Worm (Caenorhabditis elegans) whole organism, mixed stage, embryonic: ENCODE results near the gene slc-25A18.1.

Source experiments
- M03D4.4 ChIP-seq: sonication (generic microtip); optimal IDR thresholded peaks from 2 replicates; lab custom pipeline; 2017; ENCODE audit warnings: mild to moderate bottlenecking, missing genetic modification characterization, missing compliant biosample characterization
- bed-3 ChIP-seq: fragments of 200-800 bp; sonication (Bioruptor generic); optimal IDR thresholded peaks from 3 replicates; lab custom pipeline; 2018; ENCODE audit warnings: mild to moderate bottlenecking, missing genetic modification characterization, moderate library complexity, missing compliant biosample characterization
- blmp-1 ChIP-seq: fragments of 150-350 bp; optimal IDR thresholded peaks from 2 replicates; lab custom pipeline; 2014; ENCODE audit warnings: missing biosample characterization, missing genetic modification characterization
- ceh-39 ChIP-seq: fragments of 150-350 bp; optimal IDR thresholded peaks from 2 replicates; lab custom pipeline; 2014; ENCODE audit warnings: missing biosample characterization, missing genetic modification characterization
- ceh-43 ChIP-seq: fragments of 200-800 bp; sonication (Bioruptor generic); optimal IDR thresholded peaks from 2 replicates; lab custom pipeline; 2018; ENCODE audit warnings: mild to moderate bottlenecking, missing genetic modification characterization, moderate library complexity, missing compliant biosample characterization
- ceh-83 ChIP-seq: fragments of 200-800 bp; sonication (Bioruptor generic); optimal IDR thresholded peaks from 2 replicates; lab custom pipeline; 2018; ENCODE audit warnings: mild to moderate bottlenecking, missing genetic modification characterization, missing compliant biosample characterization
- ces-1 ChIP-seq: fragments of 150-350 bp; optimal IDR thresholded peaks from 2 replicates; lab custom pipeline; 2014; ENCODE audit warnings: missing biosample characterization, missing genetic modification reagents, missing genetic modification characterization
- cnd-1 ChIP-seq: fragments of 200-800 bp; sonication (Bioruptor generic); optimal IDR thresholded peaks from 2 replicates; lab custom pipeline; 2018; ENCODE audit warnings: mild to moderate bottlenecking, missing genetic modification characterization, missing compliant biosample characterization
- drap-1 ChIP-seq: fragments of 200-800 bp; sonication (Bioruptor generic); optimal IDR thresholded peaks from 3 replicates; lab custom pipeline; 2018; ENCODE audit warnings: mild to moderate bottlenecking, missing genetic modification characterization, missing compliant biosample characterization
- elt-1 ChIP-seq: sonication (generic microtip); optimal IDR thresholded peaks from 2 replicates; lab custom pipeline; 2017; ENCODE audit warnings: missing genetic modification characterization, mild to moderate bottlenecking, missing compliant biosample characterization, antibody characterized with exemption, moderate library complexity, borderline replicate concordance; ENCODE audit not compliant: insufficient read depth
- elt-3 ChIP-seq: fragments of 150-350 bp; optimal IDR thresholded peaks from 2 replicates; lab custom pipeline; 2014; ENCODE audit warnings: missing biosample characterization, missing genetic modification characterization
- flh-1 ChIP-seq: fragments of 200-800 bp; sonication (Bioruptor generic); optimal IDR thresholded peaks from 2 replicates; lab custom pipeline; 2018; ENCODE audit warnings: mild to moderate bottlenecking, missing genetic modification characterization, moderate library complexity, missing compliant biosample characterization
- ham-2 ChIP-seq: fragments of 200-800 bp; sonication (Bioruptor generic); optimal IDR thresholded peaks from 2 replicates; lab custom pipeline; 2018; ENCODE audit warnings: mild to moderate bottlenecking, missing genetic modification characterization, missing compliant biosample characterization
- hlh-1 ChIP-seq: fragments of 150-350 bp; optimal IDR thresholded peaks from 2 replicates; lab custom pipeline; 2014; ENCODE audit warnings: missing biosample characterization, missing genetic modification reagents, missing genetic modification characterization
- lin-13 ChIP-seq: fragments of 150-350 bp; optimal IDR thresholded peaks from 2 replicates; lab custom pipeline; 2014; ENCODE audit warnings: missing biosample characterization, missing genetic modification characterization
- lin-32 ChIP-seq: fragments of 200-800 bp; sonication (Bioruptor generic); optimal IDR thresholded peaks from 2 replicates; lab custom pipeline; 2018; ENCODE audit warnings: mild to moderate bottlenecking, missing genetic modification characterization, missing compliant biosample characterization
- lsy-2 ChIP-seq: fragments of 150-350 bp; optimal IDR thresholded peaks from 2 replicates; lab custom pipeline; 2014; ENCODE audit warnings: missing biosample characterization, missing genetic modification characterization
- mab-5 ChIP-seq: fragments of 150-350 bp; optimal IDR thresholded peaks from 2 replicates; lab custom pipeline; 2014; ENCODE audit warnings: missing biosample characterization, missing genetic modification characterization
- mep-1 ChIP-seq: fragments of 150-350 bp; optimal IDR thresholded peaks from 2 replicates; lab custom pipeline; 2017; ENCODE audit warnings: missing biosample characterization, missing genetic modification reagents, missing genetic modification characterization, inconsistent platforms
- mls-2 ChIP-seq: sonication (generic microtip); optimal IDR thresholded peaks from 2 replicates; lab custom pipeline; 2016; ENCODE audit warnings: mild to moderate bottlenecking, missing genetic modification characterization, moderate library complexity, missing compliant biosample characterization
- nhr-12 ChIP-seq: fragments of 150-350 bp; optimal IDR thresholded peaks from 2 replicates; lab custom pipeline; 2014; ENCODE audit warnings: missing biosample characterization, missing genetic modification characterization
- nhr-2 ChIP-seq: fragments of 150-350 bp; optimal IDR thresholded peaks from 2 replicates; lab custom pipeline; 2014; ENCODE audit warnings: missing biosample characterization, missing genetic modification characterization
- nhr-237 ChIP-seq: fragments of 150-350 bp; optimal IDR thresholded peaks from 2 replicates; lab custom pipeline; 2014; ENCODE audit warnings: missing biosample characterization, missing genetic modification characterization
- nhr-28 ChIP-seq: fragments of 150-350 bp; optimal IDR thresholded peaks from 2 replicates; lab custom pipeline; 2014; ENCODE audit warnings: missing biosample characterization, missing genetic modification characterization
- nhr-76 ChIP-seq: sonication (generic microtip); optimal IDR thresholded peaks from 2 replicates; lab custom pipeline; 2017; ENCODE audit warnings: missing biosample characterization, missing genetic modification characterization
- pha-4 ChIP-seq: fragments of 150-350 bp; optimal IDR thresholded peaks from 2 replicates; lab custom pipeline; 2018; ENCODE audit warnings: missing biosample characterization, missing genetic modification reagents, missing genetic modification characterization
- sem-2 ChIP-seq: fragments of 200-800 bp; sonication (Bioruptor generic); optimal IDR thresholded peaks from 2 replicates; lab custom pipeline; 2018; ENCODE audit warnings: mild to moderate bottlenecking, missing genetic modification characterization, missing compliant biosample characterization
- snpc-4 ChIP-seq: fragments of 150-350 bp; optimal IDR thresholded peaks from 2 replicates; lab custom pipeline; 2014; ENCODE audit warnings: missing biosample characterization, missing genetic modification characterization
- sptf-1 ChIP-seq: sonication (generic microtip); optimal IDR thresholded peaks from 2 replicates; lab custom pipeline; 2017; ENCODE audit warnings: mild to moderate bottlenecking, missing genetic modification characterization, moderate library complexity, missing compliant biosample characterization
- tbx-8 ChIP-seq: fragments of 200-800 bp; sonication (Bioruptor generic); optimal IDR thresholded peaks from 2 replicates; lab custom pipeline; 2018; ENCODE audit warnings: mild to moderate bottlenecking, missing genetic modification characterization, moderate library complexity, missing compliant biosample characterization
- unc-120 ChIP-seq: sonication (generic microtip); optimal IDR thresholded peaks from 2 replicates; lab custom pipeline; 2017; ENCODE audit warnings: missing genetic modification characterization, missing compliant biosample characterization; ENCODE audit not compliant: poor library complexity, severe bottlenecking
- unc-39 ChIP-seq: fragments of 150-350 bp; optimal IDR thresholded peaks from 2 replicates; lab custom pipeline; 2014; ENCODE audit warnings: missing biosample characterization, missing genetic modification characterization
- unc-62 ChIP-seq: fragments of 150-350 bp; optimal IDR thresholded peaks from 2 replicates; lab custom pipeline; 2014; ENCODE audit warnings: missing biosample characterization, missing genetic modification reagents, missing genetic modification characterization
- zip-8 ChIP-seq: fragments of 150-350 bp; optimal IDR thresholded peaks from 2 replicates; lab custom pipeline; 2014; ENCODE audit warnings: missing biosample characterization, missing genetic modification characterization
- ztf-11 ChIP-seq: fragments of 150-350 bp; optimal IDR thresholded peaks from 2 replicates; lab custom pipeline; 2014; ENCODE audit warnings: missing biosample characterization, missing genetic modification characterization

The slc-25A18.1 gene

ce11 chrX:14979388-14979787, 24.4 kb downstream of the slc-25A18.1 start, which contains the start of gene emre-1:
emre-1 (plus strand) TSS chrX:14979688.
- TF ChIP-seq nhr-237 (tag; lab: Kevin White, UChicago) (no peak), nhr-76 (tag; lab: Kevin White, UChicago) (no peak), ces-1 (no peak), ceh-83 (no peak), sptf-1 (no peak), sem-2 (GFP tag; lab: Kevin White, UChicago) (no peak)
- TF ChIP-seq, all 35 proteins: peak for 0

- TF ChIP-seq hlh-1 (tag; lab: Kevin White, UChicago): peak; percentile 53
- TF ChIP-seq unc-120: peak; percentile 0
- TF ChIP-seq drap-1: no peak
- no peak for TF ChIP-seq lsy-2
- TF ChIP-seq ces-1: peak; percentile 13
Measured at ce11 chrX:14978756-14979155, 25.0 kb downstream of the slc-25A18.1 start.

- TF ChIP-seq ces-1 (peak; percentile 87), unc-120 (no peak)
Measured at ce11 chrX:14976840-14977534, 26.8 kb downstream of the slc-25A18.1 start.

ce11 chrX:14975467-14976167, 28.1 kb downstream of the slc-25A18.1 start, which contains the start of gene F20D1.3:
F20D1.3 (plus strand) TSS chrX:14976117.
- no peak for TF ChIP-seq nhr-28 (tag; lab: Kevin White, UChicago)
- TF ChIP-seq elt-3 (tag; lab: Kevin White, UChicago): no peak
- TF ChIP-seq mls-2 (tag; lab: Kevin White, UChicago): peak; percentile 65
- no peak for TF ChIP-seq lsy-2
- TF ChIP-seq ces-1: peak; percentile 70
- TF ChIP-seq lin-13 (tag; lab: Kevin White, UChicago): no peak
- TF ChIP-seq blmp-1: no peak
- TF ChIP-seq ham-2 (GFP tag; lab: Kevin White, UChicago): no peak
- TF ChIP-seq ceh-39: peak; percentile 29
- no peak for TF ChIP-seq cnd-1 (tag; lab: Kevin White, UChicago)
- no peak for TF ChIP-seq ceh-43
- TF ChIP-seq nhr-2: no peak
- TF ChIP-seq unc-62 (GFP tag; lab: Kevin White, UChicago): no peak
- TF ChIP-seq M03D4.4 (tag; lab: Kevin White, UChicago): no peak
- TF ChIP-seq bed-3 (GFP tag; lab: Kevin White, UChicago): no peak
- TF ChIP-seq lin-32 (GFP tag; lab: Kevin White, UChicago): no peak
- no peak for TF ChIP-seq zip-8 (tag; lab: Kevin White, UChicago)
- TF ChIP-seq ceh-83: no peak
- no peak for TF ChIP-seq sem-2 (GFP tag; lab: Kevin White, UChicago)
- TF ChIP-seq nhr-237 (tag; lab: Kevin White, UChicago): peak; percentile 68
- no peak for TF ChIP-seq hlh-1 (tag; lab: Kevin White, UChicago)
- no peak for TF ChIP-seq nhr-76 (tag; lab: Kevin White, UChicago)
- TF ChIP-seq pha-4 (tag; lab: Kevin White, UChicago): no peak
- no peak for TF ChIP-seq sptf-1
- no peak for TF ChIP-seq ztf-11 (tag; lab: Kevin White, UChicago)
- no peak for TF ChIP-seq tbx-8 (GFP tag; lab: Kevin White, UChicago)
- no peak for TF ChIP-seq mab-5 (tag; lab: Kevin White, UChicago)
- TF ChIP-seq unc-39: no peak
- no peak for TF ChIP-seq snpc-4 (tag; lab: Kevin White, UChicago)
- no peak for TF ChIP-seq flh-1 (GFP tag; lab: Kevin White, UChicago)
- TF ChIP-seq nhr-12 (tag; lab: Kevin White, UChicago): no peak
- TF ChIP-seq drap-1: no peak
- peak; percentile 82 for TF ChIP-seq mep-1 (tag; lab: Kevin White, UChicago)
- peak; percentile 45 for TF ChIP-seq unc-120
- TF ChIP-seq elt-1 (tag; lab: Kevin White, UChicago): no peak
